Worm (Caenorhabditis elegans): ENCODE results near the gene oac-59.
"Not testable (repeated sequence)": the region's sequence is repeated elsewhere in the genome, so short reads cannot be mapped to it uniquely, and the experiment has no call there.

The oac-59 gene

ce11 chrIV:12330840-12331359 is 29.8 kb upstream of the oac-59 start, which contains the start of gene ufd-1:
TSS of gene ufd-1 (minus strand) at chrIV:12330890.
- no peak for TF ChIP-seq lin-11 (tag; optimal IDR thresholded peaks at IDR 0.05)
- peak; percentile 47 for TF ChIP-seq nhr-129 (tag; optimal IDR thresholded peaks at IDR 0.05)
- no peak for TF ChIP-seq C34F6.9 (tag; optimal IDR thresholded peaks at IDR 0.05)
- TF ChIP-seq nhr-12 (tag; optimal IDR thresholded peaks at IDR 0.05): no peak
- TF ChIP-seq lin-39 (tag; optimal IDR thresholded peaks at IDR 0.05): no peak
- no peak for TF ChIP-seq peb-1 (tag; optimal IDR thresholded peaks at IDR 0.05)
- TF ChIP-seq nhr-23 (tag; optimal IDR thresholded peaks at IDR 0.05): no peak
- no peak for TF ChIP-seq skn-1 (tag; optimal IDR thresholded peaks at IDR 0.05)
- no peak for TF ChIP-seq ceh-16 (tag; optimal IDR thresholded peaks at IDR 0.05)
- no peak for TF ChIP-seq ztf-4 (tag; optimal IDR thresholded peaks at IDR 0.05)
- no peak for TF ChIP-seq nhr-21 (tag; optimal IDR thresholded peaks at IDR 0.05)
- TF ChIP-seq nhr-10 (tag; optimal IDR thresholded peaks at IDR 0.05): no peak
- TF ChIP-seq lsy-2 (tag; optimal IDR thresholded peaks at IDR 0.05): peak in 1 of 2 experiments; percentile 16
- TF ChIP-seq fos-1 (tag; optimal IDR thresholded peaks at IDR 0.05): peak; percentile 0
- TF ChIP-seq F13H6.1 (tag; optimal IDR thresholded peaks at IDR 0.05): no peak
- TF ChIP-seq lin-13 (GFP tag; optimal IDR thresholded peaks at IDR 0.05): no peak
- TF ChIP-seq nhr-11 (tag; optimal IDR thresholded peaks at IDR 0.05): no peak
- TF ChIP-seq nhr-25 (tag; optimal IDR thresholded peaks at IDR 0.05): no peak
- peak; percentile 1 for TF ChIP-seq unc-55 (GFP tag; optimal IDR thresholded peaks at IDR 0.05)
- no peak for TF ChIP-seq sem-4 (tag; optimal IDR thresholded peaks at IDR 0.05)

- TF ChIP-seq ztf-11 (tag; optimal IDR thresholded peaks at IDR 0.05); blmp-1 (tag; optimal IDR thresholded peaks at IDR 0.05; ENCODE audit: insufficient read depth); elt-3 (tag; optimal IDR thresholded peaks at IDR 0.05): not testable (repeated sequence)
These were observed 25.9 kb upstream of the oac-59 start, which contains the start of gene F19B6.3 for ce11 chrIV:12326932-12327331. TSS of gene F19B6.3 (plus strand) at chrIV:12327232.

ce11 chrIV:12311597-12311996 is 10.5 kb upstream of the oac-59 start, which contains the start of gene oac-58:
TSS of gene oac-58 (minus strand) at chrIV:12311697.
- TF ChIP-seq crh-2 (tag; optimal IDR thresholded peaks at IDR 0.05) (no peak), ztf-1 (GFP tag; conservative IDR thresholded peaks at IDR 0.05) (no peak), nhr-237 (tag; optimal IDR thresholded peaks at IDR 0.05) (no peak), skn-1 (tag; optimal IDR thresholded peaks at IDR 0.05) (no peak), mab-5 (tag; optimal IDR thresholded peaks at IDR 0.05) (no peak), ama-1 (optimal IDR thresholded peaks at IDR 0.05) (no peak), nhr-129 (tag; optimal IDR thresholded peaks at IDR 0.05) (no peak), nhr-6 (tag; optimal IDR thresholded peaks at IDR 0.05) (no peak), nhr-21 (tag; optimal IDR thresholded peaks at IDR 0.05) (no peak), egl-27 (tag; optimal IDR thresholded peaks at IDR 0.05) (no peak), nhr-25 (tag; optimal IDR thresholded peaks at IDR 0.05) (no peak), ztf-11 (tag; optimal IDR thresholded peaks at IDR 0.05) (no peak), blmp-1 (tag; optimal IDR thresholded peaks at IDR 0.05; ENCODE audit: insufficient read depth) (no peak), elt-3 (tag; optimal IDR thresholded peaks at IDR 0.05) (no peak), sem-4 (tag; optimal IDR thresholded peaks at IDR 0.05) (no peak)

ce11 chrIV:12307720-12308119 is 6.7 kb upstream of the oac-59 start, which contains the start of gene oac-57:
TSS of gene oac-57 (minus strand) at chrIV:12307820.
- TF ChIP-seq nhr-12 (tag; optimal IDR thresholded peaks at IDR 0.05) (no peak), peb-1 (tag; optimal IDR thresholded peaks at IDR 0.05) (no peak), skn-1 (tag; optimal IDR thresholded peaks at IDR 0.05) (no peak), ceh-82 (tag; optimal IDR thresholded peaks at IDR 0.05) (no peak), elt-3 (tag; optimal IDR thresholded peaks at IDR 0.05) (no peak), C34F6.9 (tag; optimal IDR thresholded peaks at IDR 0.05) (no peak), mdl-1 (tag; optimal IDR thresholded peaks at IDR 0.05) (no peak), nhr-10 (tag; optimal IDR thresholded peaks at IDR 0.05) (no peak), elt-1 (tag; optimal IDR thresholded peaks at IDR 0.05) (no peak)

ce11 chrIV:12305956-12306355 is 4.9 kb upstream of the oac-59 start:
- TF ChIP-seq nhr-25 (tag; optimal IDR thresholded peaks at IDR 0.05) (no peak), fos-1 (tag; optimal IDR thresholded peaks at IDR 0.05) (peak; percentile 89), sma-9 (GFP tag; optimal IDR thresholded peaks at IDR 0.05) (peak; percentile 40), sma-9 (tag; optimal IDR thresholded peaks at IDR 0.05) (no peak)

Data from whole organism, L2 larva.